Worm (Caenorhabditis elegans): Measurements from ENCODE around the gene unc-43.

Gene unc-43

ce11 chrIV:10366018-10366417 is 16.0 kb upstream of the unc-43 start, which contains the start of gene sir-2.1 (continued):
- TF ChIP-seq C34B4.2 (tag; optimal IDR thresholded peaks at IDR 0.05), result no peak
- TF ChIP-seq egl-27 (tag; optimal IDR thresholded peaks at IDR 0.05), result no peak
- TF ChIP-seq xbp-1 (tag; optimal IDR thresholded peaks at IDR 0.05), result peak; percentile 68
- TF ChIP-seq unc-98 (GFP tag; IDR thresholded peaks at IDR 0.05), result no peak
- no peak for TF ChIP-seq ama-1 (optimal IDR thresholded peaks at IDR 0.05)
- TF ChIP-seq unc-86 (tag; optimal IDR thresholded peaks at IDR 0.05), result peak; percentile 58
- TF ChIP-seq pax-3 (tag; optimal IDR thresholded peaks at IDR 0.05), result peak; percentile 23
- TF ChIP-seq mab-9 (GFP tag; IDR thresholded peaks at IDR 0.05), result no peak
- TF ChIP-seq aha-1 (tag; optimal IDR thresholded peaks at IDR 0.05), result no peak
- no peak for TF ChIP-seq efl-3 (GFP tag; optimal IDR thresholded peaks at IDR 0.05)
- peak; percentile 67 for TF ChIP-seq snu-23 (GFP tag; optimal IDR thresholded peaks at IDR 0.05)
- no peak for TF ChIP-seq lin-13 (GFP tag; optimal IDR thresholded peaks at IDR 0.05)
- TF ChIP-seq nhr-71 (tag; optimal IDR thresholded peaks at IDR 0.05), result peak; percentile 75
- TF ChIP-seq grh-1 (GFP tag; IDR thresholded peaks at IDR 0.05), result no peak
- peak; percentile 59 to 63 for TF ChIP-seq efl-1 (optimal IDR thresholded peaks at IDR 0.05)
- peak; percentile 59 to 96 for TF ChIP-seq efl-1 (GFP tag; optimal IDR thresholded peaks at IDR 0.05 in 1 of 2)
- peak; percentile 48 for TF ChIP-seq rnt-1 (tag; optimal IDR thresholded peaks at IDR 0.05)
- TF ChIP-seq ceh-8 (GFP tag; optimal IDR thresholded peaks at IDR 0.05), result no peak
- TF ChIP-seq zag-1 (tag; optimal IDR thresholded peaks at IDR 0.05), result no peak
- peak; percentile 45 for TF ChIP-seq nhr-19 (GFP tag; conservative IDR thresholded peaks at IDR 0.05)
- no peak for TF ChIP-seq unc-62 (GFP tag; optimal IDR thresholded peaks at IDR 0.05)
- peak; percentile 52 for TF ChIP-seq C16A3.4 (tag; optimal IDR thresholded peaks at IDR 0.05)
- TF ChIP-seq lin-15B (tag; optimal IDR thresholded peaks at IDR 0.05), result no peak
- no peak for TF ChIP-seq fkh-8 (tag; optimal IDR thresholded peaks at IDR 0.05)
- TF ChIP-seq mep-1 (tag; optimal IDR thresholded peaks at IDR 0.05), result peak; percentile 66
- TF ChIP-seq nhr-12 (tag; optimal IDR thresholded peaks at IDR 0.05), result no peak
- TF ChIP-seq dpl-1 (GFP tag; optimal IDR thresholded peaks at IDR 0.05), result peak; percentile 36 to 66 (median 62)
- peak; percentile 49 for TF ChIP-seq nhr-20 (tag; optimal IDR thresholded peaks at IDR 0.05)
- peak; percentile 58 for TF ChIP-seq dsc-1 (tag; optimal IDR thresholded peaks at IDR 0.05)
- no peak for TF ChIP-seq pag-3 (tag; optimal IDR thresholded peaks at IDR 0.05; ENCODE audit: borderline replicate concordance, insufficient read depth)
- no peak for TF ChIP-seq ztf-11 (tag; optimal IDR thresholded peaks at IDR 0.05)
- TF ChIP-seq blmp-1 (tag; optimal IDR thresholded peaks at IDR 0.05), result peak; percentile 51
- TF ChIP-seq zip-4 (GFP tag; optimal IDR thresholded peaks at IDR 0.05), result no peak
- no peak for TF ChIP-seq fkh-10 (GFP tag; optimal IDR thresholded peaks at IDR 0.05)
- TF ChIP-seq alr-1 (tag; optimal IDR thresholded peaks at IDR 0.05; ENCODE audit: borderline replicate concordance), result no peak

- TF ChIP-seq mab-9 (GFP tag; IDR thresholded peaks at IDR 0.05) (no peak), lin-13 (GFP tag; optimal IDR thresholded peaks at IDR 0.05) (no peak), nhr-11 (tag; optimal IDR thresholded peaks at IDR 0.05) (no peak), efl-1 (optimal IDR thresholded peaks at IDR 0.05) (no peak), efl-1 (GFP tag; optimal IDR thresholded peaks at IDR 0.05 in 1 of 2) (no peak), egl-13 (tag; optimal IDR thresholded peaks at IDR 0.05) (no peak), vab-15 (tag; optimal IDR thresholded peaks at IDR 0.05) (no peak), xbp-1 (tag; optimal IDR thresholded peaks at IDR 0.05) (no peak), aly-2 (tag; optimal IDR thresholded peaks at IDR 0.05) (no peak), irx-1 (tag; optimal IDR thresholded peaks at IDR 0.05) (no peak), egl-27 (tag; optimal IDR thresholded peaks at IDR 0.05) (no peak), ets-5 (GFP tag; IDR thresholded peaks at IDR 0.05) (no peak), elt-2 (tag; optimal IDR thresholded peaks at IDR 0.05) (no peak)
These were observed 10.3 kb upstream of the unc-43 start, which contains the start of gene ugt-59 for ce11 chrIV:10360336-10360735. Gene ugt-59 (plus strand): TSS chrIV:10360636.
